Fruit fly (Drosophila melanogaster) whole organism, embryonic: Measurements from ENCODE around the gene rush.

Experiments
- Adf1 ChIP-seq: fragments of 200-800 bp; sonication (Bioruptor generic); IDR thresholded peaks from 2 replicates; pipeline ENCODE4 v1.3.6; 2022; ENCODE audit warnings: missing biosample characterization, missing genetic modification characterization
- BEAF-32 ChIP-seq: fragments of 200-800 bp; sonication (Bioruptor generic); optimal IDR thresholded peaks from 3 replicates; lab custom pipeline; 2017; ENCODE audit warnings: missing biosample characterization, missing genetic modification characterization, mild to moderate bottlenecking, moderate library complexity, missing genetic modification reagents
- Bdp1 ChIP-seq: fragments of 200-800 bp; sonication (Bioruptor generic); optimal IDR thresholded peaks from 3 replicates; lab custom pipeline; 2016; ENCODE audit warnings: missing biosample characterization, missing genetic modification characterization
- CG10267 ChIP-seq: fragments of 200-800 bp; sonication (Bioruptor generic); optimal IDR thresholded peaks from 2 replicates; lab custom pipeline; 2018; ENCODE audit warnings: missing biosample characterization, mild to moderate bottlenecking, missing genetic modification characterization, moderate library complexity
- CG13424 ChIP-seq: fragments of 200-800 bp; sonication (Bioruptor generic); optimal IDR thresholded peaks from 2 replicates; lab custom pipeline; 2019; ENCODE audit warnings: missing biosample characterization, mild to moderate bottlenecking, missing genetic modification characterization, moderate library complexity
- CG15479 ChIP-seq: fragments of 200-800 bp; sonication (Bioruptor generic); optimal IDR thresholded peaks from 3 replicates; lab custom pipeline; 2019; ENCODE audit warnings: missing biosample characterization, mild to moderate bottlenecking, missing genetic modification characterization, moderate library complexity
- CG31365 ChIP-seq: fragments of 200-800 bp; sonication (Bioruptor generic); optimal IDR thresholded peaks from 2 replicates; lab custom pipeline; 2018; ENCODE audit warnings: missing biosample characterization, mild to moderate bottlenecking, missing genetic modification characterization
- CG31388 ChIP-seq: fragments of 200-800 bp; sonication (Bioruptor generic); optimal IDR thresholded peaks from 2 replicates; lab custom pipeline; 2016; ENCODE audit warnings: missing biosample characterization, missing genetic modification characterization
- CG32767 ChIP-seq: fragments of 200-800 bp; sonication (Bioruptor generic); IDR thresholded peaks from 2 replicates; pipeline ENCODE4 v1.3.6; 2022; ENCODE audit warnings: missing biosample characterization, missing genetic modification characterization
- CG3847 ChIP-seq: fragments of 200-800 bp; sonication (Bioruptor generic); IDR thresholded peaks from 2 replicates; pipeline ENCODE4 v1.3.6; 2022; ENCODE audit warnings: missing biosample characterization, missing genetic modification characterization
- CG6175 ChIP-seq: fragments of 200-800 bp; sonication (Bioruptor generic); IDR thresholded peaks from 3 replicates; pipeline ENCODE4 v1.3.6; 2022; ENCODE audit warnings: missing biosample characterization, missing genetic modification characterization
- CG6765 ChIP-seq: fragments of 200-800 bp; sonication (Bioruptor generic); optimal IDR thresholded peaks from 3 replicates; lab custom pipeline; 2017; ENCODE audit warnings: missing biosample characterization, mild to moderate bottlenecking, missing genetic modification characterization
- CG7271 ChIP-seq: fragments of 200-800 bp; sonication (Bioruptor generic); optimal IDR thresholded peaks from 2 replicates; lab custom pipeline; 2018; ENCODE audit warnings: missing biosample characterization, mild to moderate bottlenecking, missing genetic modification characterization, moderate library complexity
- CG9797 ChIP-seq: fragments of 200-800 bp; sonication (Bioruptor generic); optimal IDR thresholded peaks from 3 replicates; lab custom pipeline; 2018; ENCODE audit warnings: missing biosample characterization, mild to moderate bottlenecking, missing genetic modification characterization
- CG9876 ChIP-seq: fragments of 200-800 bp; sonication (Bioruptor generic); optimal IDR thresholded peaks from 2 replicates; lab custom pipeline; 2016; ENCODE audit warnings: missing biosample characterization, missing genetic modification characterization
- Doc2 ChIP-seq: fragments of 200-800 bp; sonication (Bioruptor generic); IDR thresholded peaks from 2 replicates; pipeline ENCODE4 v1.3.6; 2022; ENCODE audit warnings: missing biosample characterization, missing genetic modification characterization
- Dref ChIP-seq: fragments of 200-800 bp; sonication (Bioruptor generic); IDR thresholded peaks from 2 replicates; pipeline ENCODE4 v1.3.6; 2022; ENCODE audit warnings: missing biosample characterization, missing genetic modification characterization
- Ets97D ChIP-seq: fragments of 200-800 bp; sonication (Bioruptor generic); optimal IDR thresholded peaks from 3 replicates; lab custom pipeline; 2016; ENCODE audit warnings: missing biosample characterization, missing genetic modification characterization
- Lhr ChIP-seq: fragments of 200-800 bp; sonication (Bioruptor generic); optimal IDR thresholded peaks from 3 replicates; lab custom pipeline; 2017; ENCODE audit warnings: mild to moderate bottlenecking, missing biosample characterization, missing genetic modification reagents, missing genetic modification characterization
- Myb ChIP-seq: fragments of 200-800 bp; sonication (Bioruptor generic); optimal IDR thresholded peaks from 2 replicates; lab custom pipeline; 2016; ENCODE audit warnings: missing biosample characterization, missing genetic modification characterization
- Nf-YA ChIP-seq: fragments of 200-800 bp; sonication (Bioruptor generic); IDR thresholded peaks from 2 replicates; pipeline ENCODE4 v1.3.6; 2022; ENCODE audit warnings: missing biosample characterization, missing genetic modification characterization
- Nf-YC ChIP-seq: fragments of 200-800 bp; optimal IDR thresholded peaks from 3 replicates; lab custom pipeline; 2019; ENCODE audit warnings: missing biosample characterization, mild to moderate bottlenecking, missing genetic modification characterization, moderate library complexity
- NfI ChIP-seq: fragments of 200-800 bp; sonication (Bioruptor generic); optimal IDR thresholded peaks from 3 replicates; lab custom pipeline; 2018; ENCODE audit warnings: missing biosample characterization, mild to moderate bottlenecking, missing genetic modification characterization, moderate library complexity
- Rx ChIP-seq: fragments of 200-800 bp; sonication (Bioruptor generic); IDR thresholded peaks from 2 replicates; pipeline ENCODE4 v1.3.6; 2022; ENCODE audit warnings: missing biosample characterization, missing genetic modification characterization
- Side ChIP-seq: fragments of 200-800 bp; sonication (Bioruptor generic); optimal IDR thresholded peaks from 2 replicates; lab custom pipeline; 2016; ENCODE audit warnings: missing biosample characterization, missing genetic modification characterization
- YL-1 ChIP-seq: fragments of 200-800 bp; sonication (Bioruptor generic); optimal IDR thresholded peaks from 3 replicates; lab custom pipeline; 2017; ENCODE audit warnings: missing biosample characterization, mild to moderate bottlenecking, missing genetic modification characterization
- ara ChIP-seq: fragments of 200-800 bp; sonication (Bioruptor generic); IDR thresholded peaks from 2 replicates; pipeline ENCODE4 v1.3.6; 2022; ENCODE audit warnings: missing biosample characterization, missing genetic modification characterization
- ato ChIP-seq: fragments of 200-800 bp; sonication (Bioruptor generic); IDR thresholded peaks from 2 replicates; pipeline ENCODE4 v1.3.6; 2022; ENCODE audit warnings: missing biosample characterization, missing genetic modification characterization; ENCODE audit not compliant: partially characterized antibody
- bsh ChIP-seq, 2 experiments: fragments of 200-800 bp; sonication (Bioruptor generic); optimal IDR thresholded peaks; 2 replicates each; lab custom pipeline; 2017 to 2018; ENCODE audit warnings: mild to moderate bottlenecking in 2 of 2, missing biosample characterization in 2 of 2, missing genetic modification characterization in 2 of 2, moderate library complexity in 1 of 2
- ci ChIP-seq: fragments of 200-800 bp; sonication (Bioruptor generic); IDR thresholded peaks from 3 replicates; pipeline ENCODE4 v1.3.6; 2022; ENCODE audit warnings: missing biosample characterization, missing genetic modification characterization
- crp ChIP-seq, 2 experiments: fragments of 200-800 bp; sonication (Bioruptor generic); optimal IDR thresholded peaks; 2 replicates in 1 of 2; 3 replicates in 1 of 2; lab custom pipeline; 2017; ENCODE audit warnings: missing biosample characterization in 2 of 2, missing genetic modification characterization in 2 of 2, mild to moderate bottlenecking in 1 of 2, moderate library complexity in 1 of 2
- disco-r ChIP-seq: fragments of 200-800 bp; sonication (Bioruptor generic); optimal IDR thresholded peaks from 2 replicates; lab custom pipeline; 2016; ENCODE audit warnings: missing biosample characterization, missing genetic modification characterization
- dm ChIP-seq: fragments of 200-800 bp; sonication (Bioruptor generic); optimal IDR thresholded peaks from 3 replicates; lab custom pipeline; 2016; ENCODE audit warnings: missing biosample characterization, missing genetic modification characterization
- emc ChIP-seq: fragments of 200-800 bp; sonication (Bioruptor generic); optimal IDR thresholded peaks from 2 replicates; lab custom pipeline; 2016; ENCODE audit warnings: missing biosample characterization, missing genetic modification characterization
- fd96Cb ChIP-seq: fragments of 200-800 bp; sonication (Bioruptor generic); optimal IDR thresholded peaks from 2 replicates; lab custom pipeline; 2018; ENCODE audit warnings: missing biosample characterization, mild to moderate bottlenecking, missing genetic modification characterization, moderate library complexity
- jing ChIP-seq: fragments of 200-800 bp; sonication (Bioruptor generic); optimal IDR thresholded peaks from 2 replicates; lab custom pipeline; 2018; ENCODE audit warnings: missing biosample characterization, mild to moderate bottlenecking, missing genetic modification characterization
- lmd ChIP-seq: fragments of 200-800 bp; sonication (Bioruptor generic); IDR thresholded peaks from 2 replicates; pipeline ENCODE4 v1.3.6; 2022; ENCODE audit warnings: missing biosample characterization, missing genetic modification characterization
- nom ChIP-seq: fragments of 200-800 bp; sonication (Bioruptor generic); optimal IDR thresholded peaks from 2 replicates; lab custom pipeline; 2017; ENCODE audit warnings: missing biosample characterization, missing genetic modification characterization, mild to moderate bottlenecking, moderate library complexity, missing genetic modification reagents
- pb ChIP-seq: fragments of 200-800 bp; sonication (Bioruptor generic); optimal IDR thresholded peaks from 3 replicates; lab custom pipeline; 2016; ENCODE audit warnings: missing biosample characterization, missing genetic modification characterization
- phol ChIP-seq: fragments of 200-800 bp; sonication (Bioruptor generic); optimal IDR thresholded peaks from 3 replicates; lab custom pipeline; 2018; ENCODE audit warnings: missing biosample characterization, mild to moderate bottlenecking, missing genetic modification characterization, moderate library complexity
- pnt ChIP-seq: fragments of 200-800 bp; sonication (Bioruptor generic); optimal IDR thresholded peaks from 3 replicates; lab custom pipeline; 2016; ENCODE audit warnings: missing biosample characterization, missing genetic modification characterization
- prd ChIP-seq, 3 experiments: fragments of >200 bp in 2 of 3; fragments of 200-800 bp in 1 of 3; sonication (Bioruptor generic) in 1 of 3; optimal IDR thresholded peaks in 2 of 3; IDR thresholded peaks in 1 of 3; 2 replicates in 2 of 3; 3 replicates in 1 of 3; pipeline versions ENCODE4 v1.3.6 to Lab custom; 2017 to 2022; ENCODE audit warnings: missing biosample characterization in 1 of 3, missing genetic modification characterization in 1 of 3
- sens ChIP-seq: fragments of 200-800 bp; sonication (Bioruptor generic); peaks from one replicate; lab custom pipeline; 2016; ENCODE audit warnings: missing biosample characterization, missing genetic modification characterization
- stwl ChIP-seq: fragments of 200-800 bp; sonication (Bioruptor generic); optimal IDR thresholded peaks from 3 replicates; lab custom pipeline; 2018; ENCODE audit warnings: missing biosample characterization, mild to moderate bottlenecking, missing genetic modification characterization, moderate library complexity
- vfl ChIP-seq: fragments of 200-800 bp; sonication (Bioruptor generic); optimal IDR thresholded peaks from 2 replicates; lab custom pipeline; 2016; ENCODE audit warnings: missing biosample characterization, missing genetic modification characterization
- vvl ChIP-seq: fragments of 200-800 bp; sonication (Bioruptor generic); IDR thresholded peaks from 2 replicates; pipeline ENCODE4 v1.3.6; 2022; ENCODE audit warnings: missing biosample characterization, missing genetic modification characterization
- wek ChIP-seq: fragments of 200-800 bp; sonication (Bioruptor generic); optimal IDR thresholded peaks from 3 replicates; lab custom pipeline; 2018; ENCODE audit warnings: missing biosample characterization, mild to moderate bottlenecking, missing genetic modification characterization, moderate library complexity
- z ChIP-seq: fragments of 200-800 bp; sonication (Bioruptor generic); IDR thresholded peaks from 3 replicates; pipeline ENCODE4 v1.3.6; 2022; ENCODE audit warnings: missing biosample characterization, missing genetic modification characterization

rush gene

DNA sequence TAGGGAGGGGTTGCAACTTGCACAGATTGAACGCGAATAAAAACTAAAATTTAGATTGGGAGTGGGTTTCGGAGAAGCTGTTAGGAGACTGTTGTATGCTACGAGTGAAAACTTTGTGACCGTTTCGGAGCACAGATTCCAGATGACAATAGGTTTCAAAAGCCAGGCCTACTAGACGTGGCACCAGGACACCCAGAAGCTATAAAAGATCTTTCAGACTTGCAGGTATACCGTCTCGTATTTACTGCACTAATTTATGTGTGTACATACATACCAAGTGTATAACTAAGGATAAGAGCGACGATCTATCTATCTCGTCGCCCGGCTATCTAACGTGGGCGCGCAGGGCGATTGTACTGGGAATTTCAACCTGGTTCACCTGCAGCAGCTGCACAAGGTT, 21.4 kb upstream of the rush start, which contains the start of gene CG14785 (continued):
- TF ChIP-seq vfl (GFP tag; lab: Kevin White, UChicago) (no peak), prd (optimal IDR thresholded peaks at IDR 0.05; lab: Kevin White, UChicago) (no peak), prd (GFP tag; IDR thresholded peaks at IDR 0.05; lab: Robert Waterston, UW) (no peak)
- TF ChIP-seq, all 482 proteins: peak for 0

DNA sequence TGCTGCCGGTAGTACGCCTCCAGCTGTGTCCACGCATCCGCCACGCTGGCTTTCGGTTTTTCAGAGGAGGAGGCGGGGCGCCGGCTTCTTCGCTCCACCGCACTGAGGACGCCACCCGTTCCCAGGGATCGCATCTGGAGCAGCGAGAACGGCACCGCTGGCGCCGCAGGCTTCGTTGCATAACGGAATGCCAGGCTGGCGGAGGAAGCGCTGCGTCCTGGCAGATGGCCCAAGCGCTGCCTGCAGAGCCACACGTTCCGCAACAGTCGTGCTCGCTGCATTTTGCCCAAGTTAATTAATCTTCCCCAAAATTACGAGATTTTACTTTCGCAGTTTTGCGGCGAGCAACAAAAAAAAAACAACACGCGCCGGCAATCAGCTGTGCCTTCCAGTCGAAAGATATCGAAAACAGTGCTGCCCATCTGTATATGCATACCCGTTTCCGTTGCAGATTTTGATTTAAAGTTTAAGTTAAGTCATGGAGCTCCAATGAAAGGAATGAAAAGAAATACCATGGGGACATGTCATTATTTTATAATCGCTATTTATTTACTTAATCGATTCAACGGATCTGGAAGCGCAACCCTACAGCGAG, 18.0 kb upstream of the rush start, which contains the start of gene Lrpprc2:
Gene Lrpprc2, minus strand, starts transcription at position 340 of the 595 bp plus-strand sequence.
- TF ChIP-seq Ets97D (GFP tag; lab: Kevin White, UChicago) (peak; percentile 80), CG7271 (tag; lab: Kevin White, UChicago) (no peak), CG13424 (tag; lab: Kevin White, UChicago) (no peak), ci (peak; percentile 64; the same call in 1 of the 3 replicates), CG32767 (no peak), wek (peak; percentile 2), CG15479 (GFP tag; lab: Kevin White, UChicago) (no peak), emc (no peak), lmd (no peak), stwl (tag; lab: Kevin White, UChicago) (peak; percentile 37), vvl (GFP tag; lab: Robert Waterston, UW) (0 out of 2 replicates have a peak, but pooled peaks have one; percentile 17), Lhr (GFP tag; lab: Kevin White, UChicago) (no peak), NfI (GFP tag; lab: Kevin White, UChicago) (peak; percentile 24), Dref (GFP tag; lab: Robert Waterston, UW) (peak; percentile 63), crp (GFP tag; optimal IDR thresholded peaks at IDR 0.05; lab: Kevin White, UChicago) (peak; percentile 4 to 90), Bdp1 (GFP tag; lab: Kevin White, UChicago) (no peak), CG6765 (no peak), CG10267 (tag; lab: Kevin White, UChicago) (peak; percentile 10), Side (GFP tag; lab: Kevin White, UChicago) (no peak), z (GFP tag; lab: Robert Waterston, UW) (no peak), pb (GFP tag; lab: Kevin White, UChicago) (no peak), BEAF-32 (GFP tag; lab: Kevin White, UChicago) (peak; percentile 14), nom (GFP tag; lab: Kevin White, UChicago) (no peak), ato (no peak), Nf-YC (tag; lab: Kevin White, UChicago) (no peak), CG3847 (GFP tag; lab: Robert Waterston, UW) (no peak), CG31365 (tag; lab: Kevin White, UChicago) (no peak), Rx (GFP tag; lab: Robert Waterston, UW) (no peak), phol (tag; lab: Kevin White, UChicago) (peak; percentile 12), ara (GFP tag; lab: Robert Waterston, UW) (no peak), Doc2 (GFP tag; lab: Robert Waterston, UW) (no peak), pnt (GFP tag; lab: Kevin White, UChicago) (no peak), CG31388 (no peak), CG9876 (no peak), CG9797 (GFP tag; lab: Kevin White, UChicago) (peak; percentile 6), disco-r (GFP tag; lab: Kevin White, UChicago) (no peak), YL-1 (GFP tag; lab: Kevin White, UChicago) (peak; percentile 53), fd96Cb (tag; lab: Kevin White, UChicago) (no peak), CG6175 (GFP tag; lab: Robert Waterston, UW) (no peak), jing (GFP tag; lab: Kevin White, UChicago) (no peak), sens (no peak), Adf1 (GFP tag; lab: Robert Waterston, UW) (peak; percentile 23; the same call in 1 of the 2 replicates), bsh (GFP tag; optimal IDR thresholded peaks at IDR 0.05; lab: Kevin White, UChicago) (no peak), Nf-YA (GFP tag; lab: Robert Waterston, UW) (no peak), dm (GFP tag; lab: Kevin White, UChicago) (peak; percentile 24), Myb (GFP tag; lab: Kevin White, UChicago) (peak; percentile 91)
